Worm (Caenorhabditis elegans): ENCODE results near the gene tbc-7.

DNA sequence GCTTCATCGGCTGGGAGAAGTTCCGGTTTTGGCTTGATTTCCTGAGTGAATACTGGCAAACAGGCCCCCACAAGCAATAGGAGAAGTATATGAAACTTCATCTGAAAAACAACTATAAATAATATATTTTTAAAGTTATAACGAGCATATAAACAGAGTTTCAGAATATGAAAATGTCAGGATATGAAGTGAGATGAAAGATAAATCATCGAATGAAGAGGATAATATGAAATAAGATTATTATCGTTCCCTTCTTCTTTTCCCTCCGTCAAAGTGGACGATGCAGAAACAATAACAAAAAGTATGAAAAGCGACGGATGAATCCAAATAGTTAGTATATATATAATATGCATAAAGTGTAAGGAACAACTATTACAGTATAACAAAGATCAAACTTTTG lies 37.1 kb upstream of the tbc-7 start, which contains the start of gene acn-1:
- no peak for TF ChIP-seq snpc-4 (tag; optimal IDR thresholded peaks at IDR 0.05)
- no peak for TF ChIP-seq lin-15B (tag; optimal IDR thresholded peaks at IDR 0.05)
- TF ChIP-seq elt-2 (tag; optimal IDR thresholded peaks at IDR 0.05) = no peak
- TF ChIP-seq mdl-1 (tag; optimal IDR thresholded peaks at IDR 0.05) = no peak
- no peak for TF ChIP-seq pha-4 (tag; optimal IDR thresholded peaks at IDR 0.05)
- no peak for TF ChIP-seq nhr-25 (tag; optimal IDR thresholded peaks at IDR 0.05)
- TF ChIP-seq nhr-11 (tag; optimal IDR thresholded peaks at IDR 0.05) = no peak

Data from whole organism, L3 larva.